Worm (Caenorhabditis elegans): ENCODE measurements around the gene sth-1.

The sth-1 gene

ce11 chrV:8027429-8028142, 24.4 kb upstream of the sth-1 start:
- no peak for TF ChIP-seq snpc-4 (tag; optimal IDR thresholded peaks at IDR 0.05)
- TF ChIP-seq elt-1 (tag; optimal IDR thresholded peaks at IDR 0.05): peak; percentile 16
- peak; percentile 21 for TF ChIP-seq nhr-43 (tag; optimal IDR thresholded peaks at IDR 0.05; ENCODE audit: poor library complexity, severe bottlenecking)
- peak in 1 of 3 experiments; percentile 78 for TF ChIP-seq elt-3 (tag; optimal IDR thresholded peaks at IDR 0.05)
- TF ChIP-seq aly-2 (tag; optimal IDR thresholded peaks at IDR 0.05): no peak

- TF ChIP-seq nhr-43 (tag; optimal IDR thresholded peaks at IDR 0.05; ENCODE audit: poor library complexity, severe bottlenecking) (peak; percentile 57), lsy-12 (tag; optimal IDR thresholded peaks at IDR 0.05) (no peak)
These were observed 23.0 kb upstream of the sth-1 start, which contains the start of gene oma-2 for ce11 chrV:8028825-8029489. TSS of gene oma-2 (plus strand) at chrV:8029439.

- TF ChIP-seq ceh-82 (tag; optimal IDR thresholded peaks at IDR 0.05) (no peak), unc-62 (GFP tag; optimal IDR thresholded peaks at IDR 0.05) (no peak), lsy-12 (tag; optimal IDR thresholded peaks at IDR 0.05) (no peak), hmg-11 (tag; optimal IDR thresholded peaks at IDR 0.05) (no peak), nhr-67 (tag; optimal IDR thresholded peaks at IDR 0.05) (no peak), ztf-4 (tag; optimal IDR thresholded peaks at IDR 0.05) (no peak), nhr-237 (tag; optimal IDR thresholded peaks at IDR 0.05) (no peak), skn-1 (tag; optimal IDR thresholded peaks at IDR 0.05) (no peak), nhr-28 (tag; optimal IDR thresholded peaks at IDR 0.05) (no peak), unc-39 (tag; optimal IDR thresholded peaks at IDR 0.05) (no peak), nfya-1 (tag; optimal IDR thresholded peaks at IDR 0.05; ENCODE audit: insufficient read depth) (peak; percentile 57), sea-2 (GFP tag; optimal IDR thresholded peaks at IDR 0.05) (no peak), elt-3 (tag; optimal IDR thresholded peaks at IDR 0.05) (no peak), mdl-1 (tag; optimal IDR thresholded peaks at IDR 0.05) (no peak), daf-12 (tag; optimal IDR thresholded peaks at IDR 0.05) (no peak), ceh-28 (tag; optimal IDR thresholded peaks at IDR 0.05) (no peak), elt-1 (tag; optimal IDR thresholded peaks at IDR 0.05) (no peak), ceh-9 (tag; optimal IDR thresholded peaks at IDR 0.05) (no peak), jun-1 (tag; optimal IDR thresholded peaks at IDR 0.05) (no peak), lin-15B (tag; optimal IDR thresholded peaks at IDR 0.05) (peak; percentile 67), fos-1 (tag; optimal IDR thresholded peaks at IDR 0.05) (no peak), pqm-1 (tag; optimal IDR thresholded peaks at IDR 0.05) (no peak), nhr-12 (tag; optimal IDR thresholded peaks at IDR 0.05) (no peak), nhr-23 (tag; optimal IDR thresholded peaks at IDR 0.05) (peak; percentile 57), mml-1 (tag; optimal IDR thresholded peaks at IDR 0.05) (no peak), pha-4 (tag; optimal IDR thresholded peaks at IDR 0.05) (no peak), R02D3.7 (tag; optimal IDR thresholded peaks at IDR 0.05) (peak; percentile 28), nhr-25 (tag; optimal IDR thresholded peaks at IDR 0.05) (no peak), nhr-11 (tag; optimal IDR thresholded peaks at IDR 0.05) (no peak), snpc-4 (tag; optimal IDR thresholded peaks at IDR 0.05) (no peak), elt-2 (tag; optimal IDR thresholded peaks at IDR 0.05) (peak; percentile 13), zag-1 (tag; optimal IDR thresholded peaks at IDR 0.05) (no peak), nhr-76 (tag; optimal IDR thresholded peaks at IDR 0.05) (no peak), lin-39 (tag; optimal IDR thresholded peaks at IDR 0.05) (no peak), ceh-16 (tag; optimal IDR thresholded peaks at IDR 0.05) (no peak), ama-1 (optimal IDR thresholded peaks at IDR 0.05) (no peak), fkh-10 (GFP tag; optimal IDR thresholded peaks at IDR 0.05) (no peak)
These were observed 20.8 kb upstream of the sth-1 start, which contains the start of gene vars-1 for ce11 chrV:8031121-8031520. TSS of gene vars-1 (plus strand) at chrV:8031411.
